Fruit fly (Drosophila melanogaster) whole organism, prepupa: ENCODE data around the gene CheA84a.

ENCODE experiments used
- CG6163 ChIP-seq: fragments of 200-800 bp; sonication (Bioruptor generic); IDR thresholded peaks from 3 replicates; pipeline ENCODE4 v1.3.6; 2022; ENCODE audit warnings: missing biosample characterization, missing genetic modification characterization
- Gug ChIP-seq: fragments of 200-800 bp; sonication (Bioruptor generic); IDR thresholded peaks from 2 replicates; pipeline ENCODE4 v1.3.6; 2022; ENCODE audit warnings: missing biosample characterization, missing genetic modification characterization
- Sox102F ChIP-seq: fragments of 200-800 bp; sonication (Bioruptor generic); optimal IDR thresholded peaks from 2 replicates; lab custom pipeline; 2016; ENCODE audit warnings: missing biosample characterization, mild to moderate bottlenecking, missing genetic modification characterization
- fkh ChIP-seq: fragments of 200-800 bp; sonication (Bioruptor generic); optimal IDR thresholded peaks from 3 replicates; lab custom pipeline; 2017; ENCODE audit warnings: missing biosample characterization, mild to moderate bottlenecking, missing genetic modification characterization, moderate library complexity
- svp ChIP-seq: fragments of 200-800 bp; sonication (Bioruptor generic); peaks from one replicate; lab custom pipeline; 2016; ENCODE audit warnings: missing biosample characterization, missing genetic modification characterization

Gene CheA84a

DNA sequence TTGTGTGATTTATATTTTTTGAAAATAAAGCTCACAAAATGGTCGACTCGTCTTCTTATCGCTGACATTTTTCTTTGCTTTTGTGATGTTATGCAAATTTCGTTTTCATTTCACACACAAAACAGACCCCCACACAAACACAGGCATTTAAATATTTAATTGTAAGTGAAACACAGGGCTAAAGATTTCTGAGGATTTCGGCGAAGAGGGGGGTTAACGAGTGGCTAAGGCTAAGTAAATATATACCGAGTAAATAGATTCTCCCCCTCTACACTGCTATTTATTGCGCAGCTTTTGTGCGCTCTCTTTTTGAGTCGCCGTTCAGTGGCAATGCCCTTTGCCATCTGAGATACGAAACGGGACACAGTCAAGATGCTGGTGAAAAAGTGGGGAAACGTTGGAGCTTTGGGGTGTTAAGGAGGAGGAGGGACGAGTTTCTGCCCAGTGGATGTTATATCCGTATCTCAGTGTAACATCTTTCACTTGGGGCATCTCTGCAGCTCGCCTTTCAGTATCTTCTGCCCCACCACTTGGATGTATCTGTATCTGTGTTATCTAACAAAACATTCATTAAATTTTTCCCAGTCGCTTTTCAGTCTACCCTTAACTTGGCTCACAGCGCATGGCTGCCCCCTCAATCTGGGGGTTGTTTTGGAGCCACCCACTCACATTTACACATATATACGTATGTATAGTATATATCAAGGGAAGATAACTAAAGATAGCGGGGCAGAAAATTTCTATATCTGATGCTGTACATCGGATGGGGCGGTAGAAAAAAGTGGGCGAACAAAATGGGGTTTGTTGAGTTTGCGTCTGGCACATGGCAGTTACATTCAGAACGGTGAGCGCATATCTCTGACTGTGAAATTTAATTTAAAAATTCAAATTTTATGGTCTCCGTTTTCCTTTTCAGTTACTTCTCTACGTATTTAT, 48.6 kb downstream of the CheA84a start:
- TF ChIP-seq Sox102F (GFP tag; lab: Kevin White, UChicago), result no peak
- no peak for TF ChIP-seq Gug (GFP tag; lab: Robert Waterston, UW)
- TF ChIP-seq CG6163, result no peak
- TF ChIP-seq fkh, result peak; percentile 54
- no peak for TF ChIP-seq svp (GFP tag; lab: Kevin White, UChicago)
